Fruit fly (Drosophila melanogaster) whole organism, embryonic: ENCODE measurements around the gene Cad89D.

Experiments
- Ada2b ChIP-seq: fragments of 200-800 bp; sonication (Bioruptor generic); IDR thresholded peaks from 2 replicates; pipeline ENCODE4 v1.3.6; 2022; ENCODE audit warnings: missing biosample characterization, missing genetic modification characterization
- CG1024 ChIP-seq: fragments of 200-800 bp; sonication (Bioruptor generic); IDR thresholded peaks from 2 replicates; pipeline ENCODE4 v1.3.6; 2022; ENCODE audit warnings: missing biosample characterization, missing genetic modification characterization
- CG11085 ChIP-seq: fragments of 200-800 bp; sonication (Bioruptor generic); IDR thresholded peaks from 2 replicates; pipeline ENCODE4 v1.3.6; 2022; ENCODE audit warnings: missing biosample characterization, missing genetic modification characterization
- CG12659 ChIP-seq: fragments of 200-800 bp; sonication (Bioruptor generic); optimal IDR thresholded peaks from 3 replicates; lab custom pipeline; 2017; ENCODE audit warnings: mild to moderate bottlenecking, missing biosample characterization, missing genetic modification reagents, missing genetic modification characterization
- CG14050 ChIP-seq: fragments of 200-800 bp; sonication (Bioruptor generic); IDR thresholded peaks from 3 replicates; pipeline ENCODE4 v1.3.6; 2022; ENCODE audit warnings: missing biosample characterization, missing genetic modification characterization
- CG14667 ChIP-seq: fragments of 200-800 bp; sonication (Bioruptor generic); IDR thresholded peaks from 2 replicates; pipeline ENCODE4 v1.3.6; 2022; ENCODE audit warnings: missing biosample characterization, missing genetic modification characterization
- CG16813 ChIP-seq: fragments of 200-800 bp; sonication (Bioruptor generic); IDR thresholded peaks from 3 replicates; pipeline ENCODE4 v1.3.6; 2022; ENCODE audit warnings: missing biosample characterization, missing genetic modification characterization; ENCODE audit not compliant: partially characterized antibody
- CG17385 ChIP-seq: fragments of 200-800 bp; sonication (Bioruptor generic); optimal IDR thresholded peaks from 3 replicates; lab custom pipeline; 2018; ENCODE audit warnings: missing biosample characterization, mild to moderate bottlenecking, missing genetic modification characterization
- CG34224 ChIP-seq: fragments of 200-800 bp; sonication (Bioruptor generic); IDR thresholded peaks from 3 replicates; pipeline ENCODE4 v1.3.6; 2022; ENCODE audit warnings: missing biosample characterization, missing genetic modification characterization; ENCODE audit not compliant: partially characterized antibody
- CG3995 ChIP-seq: fragments of 200-800 bp; sonication (Bioruptor generic); optimal IDR thresholded peaks from 3 replicates; lab custom pipeline; 2016; ENCODE audit warnings: missing biosample characterization, missing genetic modification characterization
- CG4360 ChIP-seq: fragments of 200-800 bp; sonication (Bioruptor generic); IDR thresholded peaks from 2 replicates; pipeline ENCODE4 v1.3.6; 2022; ENCODE audit warnings: missing biosample characterization, missing genetic modification characterization
- CG4820 ChIP-seq: fragments of 200-800 bp; sonication (Bioruptor generic); optimal IDR thresholded peaks from 3 replicates; lab custom pipeline; 2016; ENCODE audit warnings: missing biosample characterization, missing genetic modification characterization
- CG5953 ChIP-seq: fragments of 200-800 bp; sonication (Bioruptor generic); IDR thresholded peaks from 2 replicates; pipeline ENCODE4 v1.3.6; 2022; ENCODE audit warnings: missing biosample characterization, missing genetic modification characterization
- CG6791 ChIP-seq: fragments of 200-800 bp; sonication (Bioruptor generic); IDR thresholded peaks from 3 replicates; pipeline ENCODE4 v1.3.6; 2022; ENCODE audit warnings: missing biosample characterization, missing genetic modification characterization; ENCODE audit not compliant: partially characterized antibody
- CG7357 ChIP-seq: fragments of 200-800 bp; sonication (Bioruptor generic); IDR thresholded peaks from 3 replicates; pipeline ENCODE4 v1.3.6; 2022; ENCODE audit warnings: missing biosample characterization, missing genetic modification characterization
- CG7372 ChIP-seq: fragments of 200-800 bp; sonication (Bioruptor generic); IDR thresholded peaks from 2 replicates; pipeline ENCODE4 v1.3.6; 2022; ENCODE audit warnings: missing biosample characterization, missing genetic modification characterization
- CG8089 ChIP-seq: fragments of 200-800 bp; sonication (Bioruptor generic); optimal IDR thresholded peaks from 3 replicates; lab custom pipeline; 2016; ENCODE audit warnings: missing biosample characterization, missing genetic modification characterization
- CG8924 ChIP-seq: fragments of 200-800 bp; optimal IDR thresholded peaks from 3 replicates; lab custom pipeline; 2019; ENCODE audit warnings: missing biosample characterization, mild to moderate bottlenecking, missing genetic modification characterization, moderate library complexity
- Drgx ChIP-seq: fragments of 200-800 bp; sonication (Bioruptor generic); IDR thresholded peaks from 2 replicates; pipeline ENCODE4 v1.3.6; 2022; ENCODE audit warnings: missing biosample characterization, missing genetic modification characterization
- Ets97D ChIP-seq: fragments of 200-800 bp; sonication (Bioruptor generic); optimal IDR thresholded peaks from 3 replicates; lab custom pipeline; 2016; ENCODE audit warnings: missing biosample characterization, missing genetic modification characterization
- Hr51 ChIP-seq, 2 experiments: fragments of 200-800 bp; sonication (Bioruptor generic); optimal IDR thresholded peaks; 2 replicates in 1 of 2; 3 replicates in 1 of 2; lab custom pipeline; 2016 to 2018; ENCODE audit warnings: missing biosample characterization in 2 of 2, missing genetic modification characterization in 2 of 2, mild to moderate bottlenecking in 1 of 2, moderate library complexity in 1 of 2
- NFAT ChIP-seq: fragments of 200-800 bp; sonication (Bioruptor generic); IDR thresholded peaks from 2 replicates; pipeline ENCODE4 v1.3.6; 2022; ENCODE audit warnings: missing biosample characterization, missing genetic modification characterization
- Pdp1 ChIP-seq, 2 experiments: fragments of 200-800 bp; sonication (Bioruptor generic); optimal IDR thresholded peaks; 3 replicates each; lab custom pipeline; 2016; ENCODE audit warnings: missing biosample characterization in 2 of 2, missing genetic modification characterization in 2 of 2, mild to moderate bottlenecking in 1 of 2, moderate library complexity in 1 of 2
- Sry-δ ChIP-seq: fragments of 200-800 bp; sonication (Bioruptor generic); optimal IDR thresholded peaks from 2 replicates; lab custom pipeline; 2016; ENCODE audit warnings: missing biosample characterization, missing genetic modification characterization
- Xrp1 ChIP-seq: fragments of 200-800 bp; sonication (Bioruptor generic); IDR thresholded peaks from 2 replicates; pipeline ENCODE4 v1.3.6; 2022; ENCODE audit warnings: missing biosample characterization, missing genetic modification characterization
- YL-1 ChIP-seq: fragments of 200-800 bp; sonication (Bioruptor generic); optimal IDR thresholded peaks from 3 replicates; lab custom pipeline; 2017; ENCODE audit warnings: missing biosample characterization, mild to moderate bottlenecking, missing genetic modification characterization
- cad ChIP-seq: fragments of >200 bp; optimal IDR thresholded peaks from 2 replicates; lab custom pipeline; 2017; ENCODE audit warnings: missing biosample characterization, missing genetic modification characterization
- cg ChIP-seq: fragments of 200-800 bp; sonication (Bioruptor generic); optimal IDR thresholded peaks from 3 replicates; lab custom pipeline; 2019; ENCODE audit warnings: missing biosample characterization, mild to moderate bottlenecking, missing genetic modification characterization, moderate library complexity
- chinmo ChIP-seq: fragments of 200-800 bp; sonication (Bioruptor generic); IDR thresholded peaks from 4 replicates; pipeline ENCODE4 v1.3.6; 2022; ENCODE audit warnings: missing biosample characterization, missing genetic modification characterization; ENCODE audit not compliant: partially characterized antibody
- ci ChIP-seq: fragments of 200-800 bp; sonication (Bioruptor generic); IDR thresholded peaks from 3 replicates; pipeline ENCODE4 v1.3.6; 2022; ENCODE audit warnings: missing biosample characterization, missing genetic modification characterization
- crol ChIP-seq: fragments of 200-800 bp; sonication (Bioruptor generic); IDR thresholded peaks from 2 replicates; pipeline ENCODE4 v1.3.6; 2022; ENCODE audit warnings: missing biosample characterization, missing genetic modification characterization
- dysf ChIP-seq: fragments of 200-800 bp; sonication (Bioruptor generic); IDR thresholded peaks from 3 replicates; pipeline ENCODE4 v1.3.6; 2022; ENCODE audit warnings: missing biosample characterization, missing genetic modification characterization
- en ChIP-seq: fragments of 200-800 bp; sonication (Bioruptor generic); optimal IDR thresholded peaks from 2 replicates; lab custom pipeline; 2016; ENCODE audit warnings: missing biosample characterization, missing genetic modification characterization
- fd3F ChIP-seq: fragments of 200-800 bp; sonication (Bioruptor generic); optimal IDR thresholded peaks from 2 replicates; lab custom pipeline; 2018; ENCODE audit warnings: missing biosample characterization, mild to moderate bottlenecking, missing genetic modification characterization, moderate library complexity
- gfzf ChIP-seq: fragments of 200-800 bp; sonication (Bioruptor generic); optimal IDR thresholded peaks from 2 replicates; lab custom pipeline; 2016; ENCODE audit warnings: missing biosample characterization, mild to moderate bottlenecking, missing genetic modification characterization, moderate library complexity
- gsb-n ChIP-seq: fragments of 200-800 bp; sonication (Bioruptor generic); optimal IDR thresholded peaks from 3 replicates; lab custom pipeline; 2018; ENCODE audit warnings: missing biosample characterization, mild to moderate bottlenecking, missing genetic modification characterization
- hbn ChIP-seq: fragments of 200-800 bp; sonication (Bioruptor generic); IDR thresholded peaks from 2 replicates; pipeline ENCODE4 v1.3.6; 2022; ENCODE audit warnings: missing biosample characterization, missing genetic modification characterization; ENCODE audit not compliant: partially characterized antibody
- kni ChIP-seq: fragments of 200-800 bp; sonication (Bioruptor generic); optimal IDR thresholded peaks from 3 replicates; lab custom pipeline; 2017; ENCODE audit warnings: mild to moderate bottlenecking, missing biosample characterization, missing genetic modification reagents, missing genetic modification characterization
- mirr ChIP-seq: fragments of 200-800 bp; sonication (Bioruptor generic); optimal IDR thresholded peaks from 3 replicates; lab custom pipeline; 2018; ENCODE audit warnings: missing biosample characterization, mild to moderate bottlenecking, missing genetic modification characterization
- oc ChIP-seq: fragments of 200-800 bp; sonication (Bioruptor generic); optimal IDR thresholded peaks from 2 replicates; lab custom pipeline; 2018; ENCODE audit warnings: missing biosample characterization, mild to moderate bottlenecking, missing genetic modification characterization, moderate library complexity
- p53 ChIP-seq: fragments of 200-800 bp; sonication (Bioruptor generic); optimal IDR thresholded peaks from 2 replicates; lab custom pipeline; 2016; ENCODE audit warnings: missing biosample characterization, missing genetic modification characterization
- pnt ChIP-seq: fragments of 200-800 bp; sonication (Bioruptor generic); optimal IDR thresholded peaks from 3 replicates; lab custom pipeline; 2016; ENCODE audit warnings: missing biosample characterization, missing genetic modification characterization
- pros ChIP-seq: fragments of 200-800 bp; sonication (Bioruptor generic); optimal IDR thresholded peaks from 3 replicates; lab custom pipeline; 2019; ENCODE audit warnings: missing biosample characterization, mild to moderate bottlenecking, missing genetic modification characterization, moderate library complexity
- sim ChIP-seq: fragments of 200-800 bp; sonication (Bioruptor generic); IDR thresholded peaks from 2 replicates; pipeline ENCODE4 v1.3.6; 2022; ENCODE audit warnings: missing biosample characterization, missing genetic modification characterization
- slbo ChIP-seq: fragments of 200-800 bp; sonication (Bioruptor generic); IDR thresholded peaks from 2 replicates; pipeline ENCODE4 v1.3.6; 2022; ENCODE audit warnings: missing biosample characterization, missing genetic modification characterization
- sug ChIP-seq: fragments of 200-800 bp; optimal IDR thresholded peaks from 2 replicates; lab custom pipeline; 2019; ENCODE audit warnings: missing biosample characterization, mild to moderate bottlenecking, missing genetic modification characterization, moderate library complexity
- unc-4 ChIP-seq: fragments of 200-800 bp; sonication (Bioruptor generic); IDR thresholded peaks from 2 replicates; pipeline ENCODE4 v1.3.6; 2022; ENCODE audit warnings: missing biosample characterization, missing genetic modification characterization; ENCODE audit not compliant: partially characterized antibody
- unpg ChIP-seq: fragments of 200-800 bp; sonication (Bioruptor generic); optimal IDR thresholded peaks from 3 replicates; lab custom pipeline; 2018; ENCODE audit warnings: missing biosample characterization, mild to moderate bottlenecking, missing genetic modification characterization, moderate library complexity
- z ChIP-seq: fragments of 200-800 bp; sonication (Bioruptor generic); IDR thresholded peaks from 3 replicates; pipeline ENCODE4 v1.3.6; 2022; ENCODE audit warnings: missing biosample characterization, missing genetic modification characterization
- zfh2 ChIP-seq: fragments of 200-800 bp; sonication (Bioruptor generic); optimal IDR thresholded peaks from 2 replicates; lab custom pipeline; 2016; ENCODE audit warnings: missing biosample characterization, missing genetic modification characterization

Cad89D gene

dm6 chr3R:16452954-16453587 is 42.2 kb downstream of the Cad89D start (continued):
- TF ChIP-seq CG34224 (GFP tag; lab: Robert Waterston, UW) (peak; percentile 19; the same call in 2 of the 3 replicates), CG12659 (GFP tag; lab: Kevin White, UChicago) (no peak), pnt (GFP tag; lab: Kevin White, UChicago) (no peak), CG6791 (no peak), CG8089 (GFP tag; lab: Kevin White, UChicago) (no peak), CG4360 (peak; percentile 79), CG16813 (GFP tag; lab: Robert Waterston, UW) (no peak; the same call in 2 of the 3 replicates), oc (tag; lab: Kevin White, UChicago) (no peak), gfzf (GFP tag; lab: Kevin White, UChicago) (no peak), CG3995 (GFP tag; lab: Kevin White, UChicago) (no peak), p53 (peak; percentile 76), NFAT (no peak), gsb-n (tag; lab: Kevin White, UChicago) (peak; percentile 10), dysf (GFP tag; lab: Robert Waterston, UW) (no peak), CG14667 (no peak), fd3F (GFP tag; lab: Kevin White, UChicago) (no peak), unc-4 (no peak), sim (GFP tag; lab: Robert Waterston, UW) (no peak), kni (GFP tag; lab: Kevin White, UChicago) (peak; percentile 8), CG5953 (GFP tag; lab: Robert Waterston, UW) (no peak), pros (GFP tag; lab: Kevin White, UChicago) (peak; percentile 97), CG7372 (GFP tag; lab: Robert Waterston, UW) (no peak), YL-1 (GFP tag; lab: Kevin White, UChicago) (peak; percentile 39), zfh2 (GFP tag; lab: Kevin White, UChicago) (no peak), CG11085 (GFP tag; lab: Robert Waterston, UW) (no peak), chinmo (GFP tag; lab: Robert Waterston, UW) (peak; percentile 90; the same call in 3 of the 4 replicates), Ets97D (GFP tag; lab: Kevin White, UChicago) (no peak), Ada2b (GFP tag; lab: Robert Waterston, UW) (no peak), Drgx (GFP tag; lab: Robert Waterston, UW) (no peak), CG7357 (GFP tag; lab: Robert Waterston, UW) (no peak), sug (tag; lab: Kevin White, UChicago) (peak; percentile 25), CG14050 (no peak), cg (GFP tag; lab: Kevin White, UChicago) (peak; percentile 96), CG4820 (no peak), mirr (GFP tag; lab: Kevin White, UChicago) (no peak), Xrp1 (no peak), Hr51 (GFP tag; optimal IDR thresholded peaks at IDR 0.05; lab: Kevin White, UChicago) (no peak), Sry-δ (GFP tag; lab: Kevin White, UChicago) (no peak), CG17385 (GFP tag; lab: Kevin White, UChicago) (peak; percentile 80), unpg (GFP tag; lab: Kevin White, UChicago) (no peak), CG1024 (GFP tag; lab: Robert Waterston, UW) (no peak), hbn (GFP tag; lab: Robert Waterston, UW) (peak; percentile 23; the same call in 1 of the 2 replicates), ci (GFP tag; lab: Robert Waterston, UW) (0 out of 3 replicates have a peak, but pooled peaks have one; percentile 13), z (GFP tag; lab: Robert Waterston, UW) (peak; percentile 60; the same call in 1 of the 3 replicates), Pdp1 (GFP tag; optimal IDR thresholded peaks at IDR 0.05; lab: Kevin White, UChicago) (peak in 1 of 2 experiments; percentile 56), crol (GFP tag; lab: Robert Waterston, UW) (no peak), slbo (GFP tag; lab: Robert Waterston, UW) (no peak), en (GFP tag; lab: Kevin White, UChicago) (no peak), CG8924 (tag; lab: Kevin White, UChicago) (peak; percentile 13), cad (GFP tag; lab: Kevin White, UChicago) (peak; percentile 79)
